Worm (Caenorhabditis elegans) whole organism, L3 larva: ENCODE results near the gene T06C12.12.

Experiments used
- R02D3.7 ChIP-seq: fragments of 150-350 bp; optimal IDR thresholded peaks from 2 replicates; lab custom pipeline; 2014; ENCODE audit warnings: missing biosample characterization, missing genetic modification characterization
- ZK546.5 ChIP-seq: sonication (generic microtip); optimal IDR thresholded peaks from 2 replicates; lab custom pipeline; 2017; ENCODE audit warnings: missing biosample characterization, missing genetic modification characterization
- aly-2 ChIP-seq: fragments of 150-350 bp; optimal IDR thresholded peaks from 2 replicates; lab custom pipeline; 2014; ENCODE audit warnings: missing biosample characterization, missing genetic modification characterization
- ama-1 ChIP-seq: fragments of 150-350 bp; optimal IDR thresholded peaks from 2 replicates; lab custom pipeline; 2018
- ceh-16 ChIP-seq: sonication (generic microtip); optimal IDR thresholded peaks from 2 replicates; lab custom pipeline; 2017; ENCODE audit warnings: missing biosample characterization, missing genetic modification characterization
- ceh-28 ChIP-seq: fragments of 150-350 bp; optimal IDR thresholded peaks from 2 replicates; lab custom pipeline; 2014; ENCODE audit warnings: missing biosample characterization, missing genetic modification reagents, missing genetic modification characterization
- ceh-9 ChIP-seq: sonication (generic microtip); optimal IDR thresholded peaks from 2 replicates; lab custom pipeline; 2018; ENCODE audit warnings: missing biosample characterization, missing genetic modification characterization
- daf-12 ChIP-seq: fragments of 150-350 bp; optimal IDR thresholded peaks from 2 replicates; lab custom pipeline; 2014; ENCODE audit warnings: missing biosample characterization, missing genetic modification reagents, missing genetic modification characterization
- egl-27 ChIP-seq: sonication (generic microtip); optimal IDR thresholded peaks from 4 replicates; lab custom pipeline; 2017; ENCODE audit warnings: missing biosample characterization, missing genetic modification reagents, missing genetic modification characterization
- egl-5 ChIP-seq: fragments of 150-350 bp; optimal IDR thresholded peaks from 2 replicates; lab custom pipeline; 2017; ENCODE audit warnings: missing biosample characterization, missing genetic modification reagents, missing genetic modification characterization, inconsistent platforms
- elt-2 ChIP-seq: sonication (generic microtip); optimal IDR thresholded peaks from 2 replicates; lab custom pipeline; 2016; ENCODE audit warnings: missing genetic modification reagents, mild to moderate bottlenecking, missing genetic modification characterization, missing compliant biosample characterization
- eor-1 ChIP-seq, 2 experiments: fragments of 150-350 bp; optimal IDR thresholded peaks; 2 replicates each; lab custom pipeline; 2014 to 2018; ENCODE audit warnings: missing biosample characterization in 2 of 2, missing genetic modification characterization in 2 of 2
- fkh-2 ChIP-seq: fragments of 150-350 bp; optimal IDR thresholded peaks from 2 replicates; lab custom pipeline; 2014; ENCODE audit warnings: missing biosample characterization, missing genetic modification reagents, missing genetic modification characterization
- fos-1 ChIP-seq: fragments of 150-350 bp; optimal IDR thresholded peaks from 2 replicates; lab custom pipeline; 2014; ENCODE audit warnings: missing biosample characterization, missing genetic modification characterization
- hmg-11 ChIP-seq: sonication (generic microtip); optimal IDR thresholded peaks from 2 replicates; lab custom pipeline; 2016; ENCODE audit warnings: missing genetic modification characterization, missing compliant biosample characterization
- jun-1 ChIP-seq: fragments of 150-350 bp; optimal IDR thresholded peaks from 2 replicates; lab custom pipeline; 2014; ENCODE audit warnings: missing biosample characterization, missing genetic modification reagents, missing genetic modification characterization
- lin-15B ChIP-seq: fragments of 150-350 bp; optimal IDR thresholded peaks from 2 replicates; lab custom pipeline; 2014; ENCODE audit warnings: missing biosample characterization, missing genetic modification characterization
- lin-39 ChIP-seq: fragments of 150-350 bp; optimal IDR thresholded peaks from 2 replicates; lab custom pipeline; 2018; ENCODE audit warnings: missing biosample characterization, missing genetic modification reagents, missing genetic modification characterization
- lsy-12 ChIP-seq: sonication (generic microtip); optimal IDR thresholded peaks from 2 replicates; lab custom pipeline; 2016; ENCODE audit warnings: mild to moderate bottlenecking, missing genetic modification characterization, missing compliant biosample characterization
- mml-1 ChIP-seq: fragments of 150-350 bp; sonication (generic microtip); optimal IDR thresholded peaks from 3 replicates; lab custom pipeline; 2014; ENCODE audit warnings: missing biosample characterization, missing genetic modification characterization
- nhr-11 ChIP-seq: fragments of 150-350 bp; optimal IDR thresholded peaks from 2 replicates; lab custom pipeline; 2014; ENCODE audit warnings: missing biosample characterization, missing genetic modification characterization
- nhr-23 ChIP-seq: fragments of 150-350 bp; optimal IDR thresholded peaks from 2 replicates; lab custom pipeline; 2014; ENCODE audit warnings: missing biosample characterization, missing genetic modification reagents, missing genetic modification characterization
- nhr-237 ChIP-seq: fragments of 150-350 bp; optimal IDR thresholded peaks from 2 replicates; lab custom pipeline; 2014; ENCODE audit warnings: missing biosample characterization, missing genetic modification characterization
- nhr-25 ChIP-seq: sonication (generic microtip); optimal IDR thresholded peaks from 2 replicates; lab custom pipeline; 2017; ENCODE audit warnings: missing biosample characterization, missing genetic modification characterization
- nhr-76 ChIP-seq: fragments of 150-350 bp; sonication (generic microtip); optimal IDR thresholded peaks from 5 replicates; lab custom pipeline; 2014; ENCODE audit warnings: missing biosample characterization, missing genetic modification characterization
- pqm-1 ChIP-seq: fragments of 150-350 bp; optimal IDR thresholded peaks from 2 replicates; lab custom pipeline; 2017; ENCODE audit warnings: missing biosample characterization, missing genetic modification characterization, inconsistent platforms
- sea-2 ChIP-seq: fragments of 150-350 bp; sonication (generic microtip); optimal IDR thresholded peaks from 4 replicates; lab custom pipeline; 2014; ENCODE audit warnings: missing biosample characterization, missing genetic modification reagents, missing genetic modification characterization
- skn-1 ChIP-seq: fragments of 150-350 bp; optimal IDR thresholded peaks from 2 replicates; lab custom pipeline; 2014; ENCODE audit warnings: missing biosample characterization, missing genetic modification characterization
- snpc-4 ChIP-seq: fragments of 150-350 bp; optimal IDR thresholded peaks from 2 replicates; lab custom pipeline; 2014; ENCODE audit warnings: missing biosample characterization, missing genetic modification characterization
- tbx-2 ChIP-seq: sonication (generic microtip); optimal IDR thresholded peaks from 2 replicates; lab custom pipeline; 2016; ENCODE audit warnings: mild to moderate bottlenecking, missing genetic modification characterization, missing compliant biosample characterization
- unc-39 ChIP-seq: sonication (generic microtip); optimal IDR thresholded peaks from 4 replicates; lab custom pipeline; 2017; ENCODE audit warnings: missing biosample characterization, missing genetic modification characterization
- unc-62 ChIP-seq: fragments of 150-350 bp; sonication (generic microtip); optimal IDR thresholded peaks from 4 replicates; lab custom pipeline; 2014; ENCODE audit warnings: missing biosample characterization, missing genetic modification reagents, missing genetic modification characterization
- zag-1 ChIP-seq: fragments of 150-350 bp; optimal IDR thresholded peaks from 2 replicates; lab custom pipeline; 2014; ENCODE audit warnings: missing biosample characterization, missing genetic modification characterization
- ztf-4 ChIP-seq: fragments of 150-350 bp; optimal IDR thresholded peaks from 2 replicates; lab custom pipeline; 2014; ENCODE audit warnings: missing biosample characterization, missing genetic modification characterization

Gene T06C12.12

DNA sequence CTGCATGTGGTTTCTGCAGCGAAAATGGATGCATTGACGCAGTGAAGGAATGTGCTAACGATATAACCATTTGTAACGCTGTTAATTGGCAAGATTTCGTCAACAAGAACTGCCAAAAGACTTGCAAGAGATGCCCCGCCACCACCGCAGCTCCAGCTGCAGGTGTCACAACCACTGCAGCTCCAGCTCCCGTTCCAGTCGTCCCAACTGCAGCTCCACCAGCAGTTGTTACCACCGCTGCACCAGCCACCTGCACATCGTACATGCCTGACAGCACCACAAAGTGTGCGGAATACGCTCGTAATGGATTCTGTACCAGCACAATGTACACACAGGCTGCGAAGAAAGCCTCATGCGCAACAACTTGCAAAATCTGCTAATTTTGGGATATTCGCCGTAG is 20.8 kb downstream of the T06C12.12 start:
- no peak for TF ChIP-seq tbx-2
- no peak for TF ChIP-seq nhr-25 (tag; lab: Kevin White, UChicago)
- no peak for TF ChIP-seq nhr-76
- TF ChIP-seq snpc-4: no peak
- TF ChIP-seq aly-2: no peak
- TF ChIP-seq lin-15B (tag; lab: Kevin White, UChicago): no peak
- TF ChIP-seq ceh-9 (tag; lab: Kevin White, UChicago): no peak
- no peak for TF ChIP-seq jun-1 (tag; lab: Kevin White, UChicago)
- no peak for TF ChIP-seq unc-62 (GFP tag; lab: Kevin White, UChicago)
- no peak for TF ChIP-seq R02D3.7 (tag; lab: Kevin White, UChicago)
- TF ChIP-seq ceh-28 (tag; lab: Kevin White, UChicago): no peak
- no peak for TF ChIP-seq nhr-237 (tag; lab: Kevin White, UChicago)
- TF ChIP-seq, all 47 proteins: peak for 0

ce11 chrV:15913714-15914113 is 21.9 kb downstream of the T06C12.12 start, which contains the start of gene F35E8.7:
Gene F35E8.7, plus strand, starts transcription at chrV:15914014.
- TF ChIP-seq lin-39 (tag; lab: Kevin White, UChicago): no peak

DNA sequence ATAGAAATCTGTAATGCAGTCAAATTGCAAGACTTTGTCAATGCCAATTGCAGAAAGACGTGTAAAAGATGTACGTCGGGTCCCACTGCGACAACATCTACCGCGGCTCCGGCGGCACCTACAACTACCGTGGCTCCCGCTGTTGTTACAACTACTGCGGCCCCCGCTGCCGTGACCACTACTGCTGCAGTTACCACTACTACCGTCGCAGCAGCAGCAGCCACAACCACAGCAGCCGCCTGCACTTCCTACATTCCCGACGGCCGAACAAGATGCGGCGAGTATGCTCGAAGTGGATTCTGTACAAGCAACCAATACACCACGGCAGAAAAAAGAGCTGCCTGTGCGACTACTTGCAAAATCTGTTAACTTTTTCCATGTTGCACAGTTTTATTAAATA is 22.9 kb downstream of the T06C12.12 start:
- no peak for TF ChIP-seq fkh-2
- no peak for TF ChIP-seq ztf-4
- TF ChIP-seq eor-1 (tag; optimal IDR thresholded peaks at IDR 0.05; lab: Kevin White, UChicago): no peak

ce11 chrV:15915307-15915706 is 23.4 kb downstream of the T06C12.12 start:
- TF ChIP-seq fos-1 (tag; lab: Kevin White, UChicago): no peak
- TF ChIP-seq zag-1 (tag; lab: Kevin White, UChicago): no peak
- no peak for TF ChIP-seq nhr-25 (tag; lab: Kevin White, UChicago)
- TF ChIP-seq eor-1 (tag; optimal IDR thresholded peaks at IDR 0.05; lab: Kevin White, UChicago): no peak
- TF ChIP-seq ceh-16 (tag; lab: Kevin White, UChicago): no peak
- no peak for TF ChIP-seq ceh-9 (tag; lab: Kevin White, UChicago)
- TF ChIP-seq lin-15B (tag; lab: Kevin White, UChicago): no peak
- no peak for TF ChIP-seq lsy-12 (tag; lab: Kevin White, UChicago)
- TF ChIP-seq ceh-28 (tag; lab: Kevin White, UChicago): no peak
- TF ChIP-seq skn-1 (tag; lab: Kevin White, UChicago): no peak
- TF ChIP-seq daf-12 (tag; lab: Kevin White, UChicago): no peak
- TF ChIP-seq nhr-11 (tag; lab: Kevin White, UChicago): no peak
- TF ChIP-seq, all 47 proteins: peak for 0

ce11 chrV:15915919-15916318 is 24.1 kb downstream of the T06C12.12 start, which contains the start of gene gst-38:
Gene gst-38, minus strand, starts transcription at chrV:15916070.
- TF ChIP-seq pqm-1 (peak; percentile 41), fos-1 (tag; lab: Kevin White, UChicago) (no peak), elt-2 (tag; lab: Kevin White, UChicago) (peak; percentile 88), hmg-11 (tag; lab: Kevin White, UChicago) (no peak), mml-1 (tag; lab: Kevin White, UChicago) (no peak), skn-1 (tag; lab: Kevin White, UChicago) (peak; percentile 14), ZK546.5 (no peak), nhr-76 (no peak), sea-2 (GFP tag; lab: Kevin White, UChicago) (no peak)
- TF ChIP-seq, all 47 proteins: peak for 3

- no peak for TF ChIP-seq R02D3.7 (tag; lab: Kevin White, UChicago)
- no peak for TF ChIP-seq nhr-11 (tag; lab: Kevin White, UChicago)
- no peak for TF ChIP-seq ama-1 (lab: Kevin White, UChicago)
- no peak for TF ChIP-seq ZK546.5
- TF ChIP-seq nhr-23 (tag; lab: Kevin White, UChicago): no peak
- no peak for TF ChIP-seq egl-27
- TF ChIP-seq ztf-4: no peak
- TF ChIP-seq unc-39 (tag; lab: Kevin White, UChicago): no peak
- no peak for TF ChIP-seq nhr-76
- no peak for TF ChIP-seq fos-1 (tag; lab: Kevin White, UChicago)
- no peak for TF ChIP-seq elt-2 (tag; lab: Kevin White, UChicago)
- no peak for TF ChIP-seq egl-5 (tag; lab: Kevin White, UChicago)
- no peak for TF ChIP-seq nhr-237 (tag; lab: Kevin White, UChicago)
- TF ChIP-seq eor-1 (tag; optimal IDR thresholded peaks at IDR 0.05; lab: Kevin White, UChicago): no peak
- no peak for TF ChIP-seq ceh-28 (tag; lab: Kevin White, UChicago)
These were observed 25.6 kb downstream of the T06C12.12 start, which contains the start of gene F35E8.9 for ce11 chrV:15917458-15917857. Gene F35E8.9, minus strand, starts transcription at chrV:15917558.
